Fruit fly (Drosophila melanogaster): ENCODE data around the gene CG7990.

The CG7990 gene

DNA sequence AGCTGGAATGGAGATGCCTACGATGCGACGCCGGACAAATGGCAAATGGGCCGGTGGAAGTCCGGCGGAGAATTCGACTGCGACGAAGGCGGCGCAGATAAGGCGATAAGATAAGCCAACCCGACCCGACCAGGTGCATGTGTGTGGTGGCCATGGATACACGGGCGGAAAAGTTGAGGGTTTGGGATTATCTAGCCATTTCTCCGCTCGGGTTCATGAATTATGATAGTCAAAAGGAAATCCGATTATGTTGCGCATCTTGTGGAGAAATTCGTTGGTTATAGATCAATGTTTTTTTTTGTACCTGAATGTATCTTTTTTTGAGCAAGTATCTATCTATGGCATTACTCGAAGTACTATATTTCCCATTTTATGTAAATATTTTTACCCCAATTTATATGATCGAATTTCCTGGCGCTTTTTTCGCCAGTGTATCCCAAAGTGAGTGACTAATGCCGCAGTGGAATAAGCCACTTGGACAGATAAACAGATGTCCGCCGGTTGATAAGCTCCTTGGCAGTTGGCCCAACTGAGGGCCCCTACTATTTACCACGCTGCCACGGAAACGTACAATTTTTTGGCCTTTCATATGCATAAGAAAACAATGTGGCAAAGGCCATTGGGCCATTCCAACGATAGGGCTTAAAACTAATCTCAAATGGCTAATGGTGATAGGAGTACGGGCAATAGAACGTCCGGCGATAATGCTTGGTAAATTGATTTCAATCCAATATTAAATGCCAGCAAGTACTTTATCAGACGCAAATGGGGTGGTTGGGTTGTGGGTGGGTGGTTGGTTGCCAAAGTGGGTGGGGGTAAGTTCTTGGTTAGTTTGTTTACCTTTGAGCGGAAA, 45.6 kb upstream of the CG7990 start, which contains the start of gene CG7992 (continued):
- TF ChIP-seq inv (GFP tag; IDR thresholded peaks at IDR 0.05; ENCODE audit: partially characterized antibody): no peak
- TF ChIP-seq CG1792 (GFP tag; optimal IDR thresholded peaks at IDR 0.05): peak; percentile 48
- peak; percentile 78 for TF ChIP-seq gro (GFP tag; optimal IDR thresholded peaks at IDR 0.05)
- peak; percentile 59 to 65 for TF ChIP-seq Pdp1 (GFP tag; optimal IDR thresholded peaks at IDR 0.05)
- peak; percentile 9 for TF ChIP-seq Nf-YC (tag; optimal IDR thresholded peaks at IDR 0.05)
- TF ChIP-seq CG17612 (GFP tag; IDR thresholded peaks at IDR 0.05): no peak
- TF ChIP-seq CG7556 (GFP tag; optimal IDR thresholded peaks at IDR 0.05): peak; percentile 62
- TF ChIP-seq CG17328 (GFP tag; IDR thresholded peaks at IDR 0.05): no peak
- no peak for TF ChIP-seq amos (GFP tag; IDR thresholded peaks at IDR 0.05; ENCODE audit: partially characterized antibody)
- TF ChIP-seq CG12769 (tag; optimal IDR thresholded peaks at IDR 0.05): no peak
- TF ChIP-seq Usf (GFP tag; optimal IDR thresholded peaks at IDR 0.05): peak; percentile 10
- TF ChIP-seq CG9609 (GFP tag; optimal IDR thresholded peaks at IDR 0.05): peak; percentile 55
- TF ChIP-seq CG15073 (GFP tag; optimal IDR thresholded peaks at IDR 0.05): no peak
- TF ChIP-seq bowl (GFP tag; IDR thresholded peaks at IDR 0.05): no peak
- peak; percentile 40 for TF ChIP-seq pros (GFP tag; optimal IDR thresholded peaks at IDR 0.05)
- TF ChIP-seq HLH54F (GFP tag; optimal IDR thresholded peaks at IDR 0.05): peak; percentile 40
- TF ChIP-seq mirr (GFP tag; optimal IDR thresholded peaks at IDR 0.05): peak; percentile 92
- peak; percentile 51 for TF ChIP-seq GATAe (GFP tag; conservative IDR thresholded peaks at IDR 0.05)
- TF ChIP-seq Drgx (GFP tag; IDR thresholded peaks at IDR 0.05): peak; percentile 23; the same call in 1 of the 2 replicates
- TF ChIP-seq CG10979 (tag; optimal IDR thresholded peaks at IDR 0.05): peak; percentile 46
- peak; percentile 46; the same call in 1 of the 2 replicates for TF ChIP-seq al (GFP tag; IDR thresholded peaks at IDR 0.05)
- no peak for TF ChIP-seq oc (tag; optimal IDR thresholded peaks at IDR 0.05)
- peak; percentile 55 for TF ChIP-seq CG9727 (GFP tag; optimal IDR thresholded peaks at IDR 0.05)
- TF ChIP-seq Rx (GFP tag; IDR thresholded peaks at IDR 0.05): peak; percentile 50; the same call in 1 of the 2 replicates
- peak; percentile 51; the same call in 1 of the 2 replicates for TF ChIP-seq CG14441 (GFP tag; IDR thresholded peaks at IDR 0.05)
- TF ChIP-seq NfI (GFP tag; optimal IDR thresholded peaks at IDR 0.05): peak; percentile 49
- TF ChIP-seq org-1 (GFP tag; optimal IDR thresholded peaks at IDR 0.05): peak; percentile 63
- TF ChIP-seq rib (GFP tag; IDR thresholded peaks at IDR 0.05): no peak
- peak; percentile 48; the same call in 2 of the 3 replicates for TF ChIP-seq Aef1 (GFP tag; IDR thresholded peaks at IDR 0.05)
- no peak for TF ChIP-seq Awh (GFP tag; IDR thresholded peaks at IDR 0.05)
- peak in 1 of 2 experiments; percentile 9 for TF ChIP-seq crp (GFP tag; optimal IDR thresholded peaks at IDR 0.05)
- peak; percentile 36 for TF ChIP-seq CG16815 (GFP tag; optimal IDR thresholded peaks at IDR 0.05)
- TF ChIP-seq ac (GFP tag; optimal IDR thresholded peaks at IDR 0.05): no peak
- no peak for TF ChIP-seq ase (GFP tag; IDR thresholded peaks at IDR 0.05)
- TF ChIP-seq pfk (GFP tag; optimal IDR thresholded peaks at IDR 0.05): no peak
- TF ChIP-seq CG11093 (GFP tag; IDR thresholded peaks at IDR 0.05): no peak
- TF ChIP-seq ftz-f1 (GFP tag; optimal IDR thresholded peaks at IDR 0.05): peak; percentile 6
- TF ChIP-seq CG18262 (tag; optimal IDR thresholded peaks at IDR 0.05): peak; percentile 45
- TF ChIP-seq slbo (GFP tag; IDR thresholded peaks at IDR 0.05): peak; percentile 63
- TF ChIP-seq tin (GFP tag; optimal IDR thresholded peaks at IDR 0.05): peak; percentile 43
- peak; percentile 12 for TF ChIP-seq vfl (GFP tag; optimal IDR thresholded peaks at IDR 0.05)
- TF ChIP-seq CG14710 (tag; optimal IDR thresholded peaks at IDR 0.05): peak; percentile 1
- TF ChIP-seq pzg (GFP tag; optimal IDR thresholded peaks at IDR 0.05): no peak
- TF ChIP-seq CG3281 (GFP tag; optimal IDR thresholded peaks at IDR 0.05): peak; percentile 65
- TF ChIP-seq CG1529 (GFP tag; optimal IDR thresholded peaks at IDR 0.05): no peak
- TF ChIP-seq Asciz (GFP tag; optimal IDR thresholded peaks at IDR 0.05): peak; percentile 14
- TF ChIP-seq CG12942 (GFP tag; optimal IDR thresholded peaks at IDR 0.05): peak; percentile 28
- peak; percentile 19 for TF ChIP-seq btn (GFP tag; optimal IDR thresholded peaks at IDR 0.05)
- TF ChIP-seq CG2120 (GFP tag; optimal IDR thresholded peaks at IDR 0.05): peak; percentile 86

All from whole organism, embryonic.